Worm (Caenorhabditis elegans) whole organism, L1 larva: ENCODE results near the gene F40C5.2.
"Not testable (repeated sequence)": the region's sequence is repeated elsewhere in the genome, so short reads cannot be mapped to it uniquely, and the experiment has no call there.

Experiments used
- egl-27 ChIP-seq, 2 experiments: fragments of 150-350 bp in 1 of 2; sonication (generic microtip); optimal IDR thresholded peaks; 3 replicates each; lab custom pipeline; 2017 to 2018; ENCODE audit warnings: missing biosample characterization in 2 of 2, missing genetic modification characterization in 2 of 2, missing genetic modification reagents in 2 of 2
- fos-1 ChIP-seq: fragments of 150-350 bp; optimal IDR thresholded peaks from 2 replicates; lab custom pipeline; 2014; ENCODE audit warnings: missing biosample characterization, missing genetic modification characterization
- jun-1 ChIP-seq: fragments of 150-350 bp; optimal IDR thresholded peaks from 2 replicates; lab custom pipeline; 2014; ENCODE audit warnings: missing biosample characterization, missing genetic modification reagents, missing genetic modification characterization
- lir-3 ChIP-seq: sonication (generic microtip); optimal IDR thresholded peaks from 2 replicates; lab custom pipeline; 2016; ENCODE audit warnings: mild to moderate bottlenecking, missing genetic modification characterization, moderate library complexity, missing compliant biosample characterization; ENCODE audit not compliant: poor library complexity
- lsy-2 ChIP-seq, 2 experiments: fragments of 150-350 bp; optimal IDR thresholded peaks; 2 replicates each; lab custom pipeline; 2014; ENCODE audit warnings: missing biosample characterization in 2 of 2, missing genetic modification characterization in 2 of 2
- mdl-1 ChIP-seq, 2 experiments: fragments of 150-350 bp; optimal IDR thresholded peaks; 2 replicates each; lab custom pipeline; 2014 to 2017; ENCODE audit warnings: missing biosample characterization in 2 of 2, missing genetic modification characterization in 2 of 2, inconsistent platforms in 1 of 2
- mep-1 ChIP-seq: fragments of 150-350 bp; optimal IDR thresholded peaks from 2 replicates; lab custom pipeline; 2014; ENCODE audit warnings: missing biosample characterization, missing genetic modification characterization
- nhr-28 ChIP-seq: fragments of 150-350 bp; optimal IDR thresholded peaks from 2 replicates; lab custom pipeline; 2014; ENCODE audit warnings: missing biosample characterization, missing genetic modification characterization
- nhr-85 ChIP-seq: sonication (generic microtip); peaks from one replicate; lab custom pipeline; 2016; ENCODE audit warnings: missing genetic modification characterization, inconsistent platforms, missing compliant biosample characterization
- ztf-4 ChIP-seq: fragments of 150-350 bp; optimal IDR thresholded peaks from 2 replicates; lab custom pipeline; 2014; ENCODE audit warnings: missing biosample characterization, missing genetic modification characterization

DNA sequence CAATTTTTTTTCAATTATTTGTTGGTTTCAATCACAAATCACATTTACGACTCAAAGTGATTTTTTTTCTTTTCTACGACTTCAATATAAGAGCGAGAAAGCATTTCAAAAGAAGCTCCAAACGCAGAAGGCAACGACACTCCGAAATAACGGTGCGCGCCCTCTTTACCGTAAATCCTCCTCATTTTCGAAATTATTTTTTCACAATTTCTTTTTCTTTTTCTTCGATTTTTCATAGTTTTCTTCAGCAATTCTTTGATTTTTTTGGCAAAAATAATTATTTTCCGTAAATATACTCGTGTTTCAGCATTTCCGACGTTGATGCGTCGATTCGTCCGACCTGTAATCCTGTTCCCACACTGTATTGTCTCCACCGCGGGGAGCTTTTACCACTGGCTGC, at the start of gene F40C5.2:
- not testable (repeated sequence) for TF ChIP-seq lir-3 (tag; lab: Kevin White, UChicago); mdl-1 (tag; optimal IDR thresholded peaks at IDR 0.05; lab: Kevin White, UChicago); egl-27 (tag; optimal IDR thresholded peaks at IDR 0.05; lab: Kevin White, UChicago); nhr-85 (tag; lab: Kevin White, UChicago); mep-1 (tag; lab: Kevin White, UChicago); nhr-28 (tag; lab: Kevin White, UChicago); fos-1 (tag; lab: Kevin White, UChicago); ztf-4 (tag; lab: Kevin White, UChicago); lsy-2 (tag; optimal IDR thresholded peaks at IDR 0.05; lab: Kevin White, UChicago); jun-1
